Fruit fly (Drosophila melanogaster) whole organism, prepupa: ENCODE results near the gene CG31229.

Experiments
- Blimp-1 ChIP-seq: fragments of 200-800 bp; sonication (Bioruptor generic); optimal IDR thresholded peaks from 3 replicates; lab custom pipeline; 2017; ENCODE audit warnings: missing biosample characterization, missing genetic modification characterization, mild to moderate bottlenecking, moderate library complexity, missing genetic modification reagents
- CG10631 ChIP-seq: fragments of 200-800 bp; sonication (Bioruptor generic); optimal IDR thresholded peaks from 2 replicates; lab custom pipeline; 2016; ENCODE audit warnings: missing biosample characterization, missing genetic modification characterization
- CG11294 ChIP-seq: fragments of 200-800 bp; sonication (Bioruptor generic); IDR thresholded peaks from 2 replicates; pipeline ENCODE4 v1.3.6; 2022; ENCODE audit warnings: missing biosample characterization, missing genetic modification characterization
- CG11762 ChIP-seq: fragments of 200-800 bp; sonication (Bioruptor generic); optimal IDR thresholded peaks from 3 replicates; lab custom pipeline; 2016; ENCODE audit warnings: missing biosample characterization, missing genetic modification characterization; ENCODE audit not compliant: insufficient read depth
- CG11902 ChIP-seq: fragments of 200-800 bp; sonication (Bioruptor generic); optimal IDR thresholded peaks from 3 replicates; lab custom pipeline; 2016; ENCODE audit warnings: missing biosample characterization, missing genetic modification characterization
- CG15336 ChIP-seq: fragments of 200-800 bp; sonication (Bioruptor generic); IDR thresholded peaks from 2 replicates; pipeline ENCODE4 v1.3.6; 2022; ENCODE audit warnings: missing biosample characterization, missing genetic modification characterization
- CG1621 ChIP-seq: fragments of 200-800 bp; sonication (Bioruptor generic); optimal IDR thresholded peaks from 3 replicates; lab custom pipeline; 2018; ENCODE audit warnings: missing biosample characterization, mild to moderate bottlenecking, missing genetic modification characterization
- CG3032 ChIP-seq: fragments of 200-800 bp; optimal IDR thresholded peaks from 2 replicates; lab custom pipeline; 2019; ENCODE audit warnings: missing biosample characterization, mild to moderate bottlenecking, missing genetic modification characterization, moderate library complexity
- CG31627 ChIP-seq: fragments of 200-800 bp; sonication (Bioruptor generic); optimal IDR thresholded peaks from 3 replicates; lab custom pipeline; 2016; ENCODE audit warnings: missing biosample characterization, missing genetic modification characterization
- CG32006 ChIP-seq: fragments of 200-800 bp; sonication (Bioruptor generic); optimal IDR thresholded peaks from 3 replicates; lab custom pipeline; 2017; ENCODE audit warnings: missing biosample characterization, mild to moderate bottlenecking, missing genetic modification characterization
- CG3919 ChIP-seq: fragments of 200-800 bp; sonication (Bioruptor generic); optimal IDR thresholded peaks from 3 replicates; lab custom pipeline; 2016; ENCODE audit warnings: missing biosample characterization, missing genetic modification characterization
- CG4318 ChIP-seq: fragments of 200-800 bp; sonication (Bioruptor generic); optimal IDR thresholded peaks from 3 replicates; lab custom pipeline; 2017; ENCODE audit warnings: missing biosample characterization, mild to moderate bottlenecking, missing genetic modification characterization
- CG6163 ChIP-seq: fragments of 200-800 bp; sonication (Bioruptor generic); IDR thresholded peaks from 3 replicates; pipeline ENCODE4 v1.3.6; 2022; ENCODE audit warnings: missing biosample characterization, missing genetic modification characterization
- CG6276 ChIP-seq: fragments of 200-800 bp; sonication (Bioruptor generic); optimal IDR thresholded peaks from 2 replicates; lab custom pipeline; 2017; ENCODE audit warnings: missing biosample characterization, mild to moderate bottlenecking, missing genetic modification characterization
- CG6808 ChIP-seq: fragments of 200-800 bp; sonication (Bioruptor generic); optimal IDR thresholded peaks from 3 replicates; lab custom pipeline; 2017; ENCODE audit warnings: missing biosample characterization, missing genetic modification characterization, mild to moderate bottlenecking, moderate library complexity, missing genetic modification reagents
- CG6854 ChIP-seq: fragments of 200-800 bp; sonication (Bioruptor generic); optimal IDR thresholded peaks from 2 replicates; lab custom pipeline; 2017; ENCODE audit warnings: missing biosample characterization, mild to moderate bottlenecking, missing genetic modification characterization
- CG7368 ChIP-seq: fragments of 200-800 bp; sonication (Bioruptor generic); optimal IDR thresholded peaks from 3 replicates; lab custom pipeline; 2016; ENCODE audit warnings: missing biosample characterization, missing genetic modification characterization
- CG8319 ChIP-seq: fragments of 200-800 bp; sonication (Bioruptor generic); optimal IDR thresholded peaks from 3 replicates; lab custom pipeline; 2016; ENCODE audit warnings: missing biosample characterization, missing genetic modification characterization
- CG9139 ChIP-seq: fragments of 200-800 bp; sonication (Bioruptor generic); optimal IDR thresholded peaks from 3 replicates; lab custom pipeline; 2017; ENCODE audit warnings: missing biosample characterization, mild to moderate bottlenecking, missing genetic modification characterization
- Eip75B ChIP-seq: fragments of 200-800 bp; sonication (Bioruptor generic); optimal IDR thresholded peaks from 3 replicates; lab custom pipeline; 2016; ENCODE audit warnings: missing biosample characterization, missing genetic modification characterization
- Eip78C ChIP-seq: fragments of 200-800 bp; sonication (Bioruptor generic); peaks from one replicate; lab custom pipeline; 2016; ENCODE audit warnings: missing biosample characterization, missing genetic modification characterization
- Gug ChIP-seq: fragments of 200-800 bp; sonication (Bioruptor generic); IDR thresholded peaks from 2 replicates; pipeline ENCODE4 v1.3.6; 2022; ENCODE audit warnings: missing biosample characterization, missing genetic modification characterization
- Hr38 ChIP-seq: sonication (Bioruptor generic); optimal IDR thresholded peaks from 2 replicates; lab custom pipeline; 2016; ENCODE audit warnings: missing biosample characterization, missing genetic modification characterization
- Hr39 ChIP-seq: fragments of 200-800 bp; sonication (Bioruptor generic); optimal IDR thresholded peaks from 2 replicates; lab custom pipeline; 2016; ENCODE audit warnings: missing biosample characterization, missing genetic modification characterization
- Hr4 ChIP-seq: fragments of 200-800 bp; sonication (Bioruptor generic); optimal IDR thresholded peaks from 3 replicates; lab custom pipeline; 2016; ENCODE audit warnings: missing biosample characterization, missing genetic modification characterization
- Lpt ChIP-seq: fragments of 200-800 bp; sonication (Bioruptor generic); optimal IDR thresholded peaks from 3 replicates; lab custom pipeline; 2016; ENCODE audit warnings: missing biosample characterization, missing genetic modification characterization
- Met ChIP-seq: fragments of 200-800 bp; sonication (Bioruptor generic); optimal IDR thresholded peaks from 3 replicates; lab custom pipeline; 2016; ENCODE audit warnings: missing biosample characterization, missing genetic modification characterization
- Smox ChIP-seq: fragments of 200-800 bp; sonication (Bioruptor generic); optimal IDR thresholded peaks from 3 replicates; lab custom pipeline; 2016; ENCODE audit warnings: missing biosample characterization, missing genetic modification characterization
- Sox14 ChIP-seq: fragments of 200-800 bp; sonication (Bioruptor generic); optimal IDR thresholded peaks from 3 replicates; lab custom pipeline; 2016; ENCODE audit warnings: missing biosample characterization, missing genetic modification characterization
- Sox15 ChIP-seq: fragments of 200-800 bp; sonication (Bioruptor generic); optimal IDR thresholded peaks from 3 replicates; lab custom pipeline; 2016; ENCODE audit warnings: missing biosample characterization, missing genetic modification characterization
- achi ChIP-seq: fragments of 200-800 bp; sonication (Bioruptor generic); optimal IDR thresholded peaks from 3 replicates; lab custom pipeline; 2016; ENCODE audit warnings: missing biosample characterization, missing genetic modification characterization
- acj6 ChIP-seq: fragments of 200-800 bp; sonication (Bioruptor generic); optimal IDR thresholded peaks from 3 replicates; lab custom pipeline; 2016; ENCODE audit warnings: missing biosample characterization, missing genetic modification characterization
- cyc ChIP-seq: fragments of 200-800 bp; sonication (Bioruptor generic); optimal IDR thresholded peaks from 3 replicates; lab custom pipeline; 2016; ENCODE audit warnings: missing biosample characterization, missing genetic modification characterization
- dac ChIP-seq: fragments of 200-800 bp; sonication (Bioruptor generic); optimal IDR thresholded peaks from 2 replicates; lab custom pipeline; 2017; ENCODE audit warnings: missing biosample characterization, mild to moderate bottlenecking, missing genetic modification characterization
- dsx ChIP-seq: fragments of 200-800 bp; optimal IDR thresholded peaks from 3 replicates; lab custom pipeline; 2019; ENCODE audit warnings: missing biosample characterization, mild to moderate bottlenecking, missing genetic modification characterization, moderate library complexity; ENCODE audit not compliant: poor library complexity, severe bottlenecking
- eg ChIP-seq: fragments of 200-800 bp; sonication (Bioruptor generic); IDR thresholded peaks from 3 replicates; pipeline ENCODE4 v1.3.6; 2022; ENCODE audit warnings: missing biosample characterization, missing genetic modification characterization
- fd59A ChIP-seq: fragments of 200-800 bp; sonication (Bioruptor generic); optimal IDR thresholded peaks from 2 replicates; lab custom pipeline; 2017; ENCODE audit warnings: missing biosample characterization, mild to moderate bottlenecking, missing genetic modification characterization, missing genetic modification reagents
- fd85E ChIP-seq: fragments of 200-800 bp; sonication (Bioruptor generic); optimal IDR thresholded peaks from 3 replicates; lab custom pipeline; 2016; ENCODE audit warnings: missing biosample characterization, missing genetic modification characterization
- fkh ChIP-seq: fragments of 200-800 bp; sonication (Bioruptor generic); optimal IDR thresholded peaks from 3 replicates; lab custom pipeline; 2017; ENCODE audit warnings: missing biosample characterization, mild to moderate bottlenecking, missing genetic modification characterization, moderate library complexity
- lz ChIP-seq: fragments of 200-800 bp; sonication (Bioruptor generic); optimal IDR thresholded peaks from 3 replicates; lab custom pipeline; 2016; ENCODE audit warnings: missing biosample characterization, missing genetic modification characterization
- net ChIP-seq: fragments of 200-800 bp; sonication (Bioruptor generic); optimal IDR thresholded peaks from 3 replicates; lab custom pipeline; 2016; ENCODE audit warnings: missing biosample characterization, missing genetic modification characterization
- salr ChIP-seq, 2 experiments: fragments of 200-800 bp; sonication (Bioruptor generic); optimal IDR thresholded peaks; 3 replicates each; lab custom pipeline; 2016 to 2018; ENCODE audit warnings: missing biosample characterization in 2 of 2, missing genetic modification characterization in 2 of 2, mild to moderate bottlenecking in 1 of 2
- spab ChIP-seq: fragments of 200-800 bp; sonication (Bioruptor generic); optimal IDR thresholded peaks from 2 replicates; lab custom pipeline; 2017; ENCODE audit warnings: missing biosample characterization, mild to moderate bottlenecking, missing genetic modification characterization, missing genetic modification reagents
- ss ChIP-seq, 2 experiments: fragments of 200-800 bp; sonication (Bioruptor generic); optimal IDR thresholded peaks; 2 replicates in 1 of 2; 3 replicates in 1 of 2; lab custom pipeline; 2017 to 2018; ENCODE audit warnings: mild to moderate bottlenecking in 2 of 2, missing biosample characterization in 2 of 2, missing genetic modification characterization in 2 of 2, moderate library complexity in 1 of 2
- svp ChIP-seq: fragments of 200-800 bp; sonication (Bioruptor generic); peaks from one replicate; lab custom pipeline; 2016; ENCODE audit warnings: missing biosample characterization, missing genetic modification characterization
- vri ChIP-seq: fragments of 200-800 bp; sonication (Bioruptor generic); optimal IDR thresholded peaks from 3 replicates; lab custom pipeline; 2016; ENCODE audit warnings: missing biosample characterization, mild to moderate bottlenecking, missing genetic modification characterization

CG31229 gene

dm6 chr3R:18624541-18624940, 43.1 kb upstream of the CG31229 start (continued):
- TF ChIP-seq cyc (GFP tag; lab: Kevin White, UChicago) (peak; percentile 1), Hr38 (GFP tag; lab: Kevin White, UChicago) (no peak), CG15336 (GFP tag; lab: Robert Waterston, UW) (peak; percentile 81), CG31627 (no peak), CG3919 (GFP tag; lab: Kevin White, UChicago) (peak; percentile 54), CG11762 (GFP tag; lab: Kevin White, UChicago) (peak; percentile 10), Gug (peak; percentile 39; the same call in 1 of the 2 replicates), fd59A (no peak), Sox15 (GFP tag; lab: Kevin White, UChicago) (no peak), CG11902 (GFP tag; lab: Kevin White, UChicago) (no peak), Blimp-1 (GFP tag; lab: Kevin White, UChicago) (no peak), eg (GFP tag; lab: Robert Waterston, UW) (peak; percentile 74), acj6 (peak; percentile 32), CG4318 (GFP tag; lab: Kevin White, UChicago) (peak; percentile 53), CG9139 (GFP tag; lab: Kevin White, UChicago) (no peak), Lpt (GFP tag; lab: Kevin White, UChicago) (peak; percentile 20), vri (GFP tag; lab: Kevin White, UChicago) (no peak), salr (GFP tag; optimal IDR thresholded peaks at IDR 0.05; lab: Kevin White, UChicago) (peak in 1 of 2 experiments; percentile 48), spab (GFP tag; lab: Kevin White, UChicago) (no peak), Hr39 (no peak), CG3032 (no peak), lz (GFP tag; lab: Kevin White, UChicago) (no peak), CG8319 (GFP tag; lab: Kevin White, UChicago) (no peak), CG6854 (no peak), dsx (no peak), fd85E (GFP tag; lab: Kevin White, UChicago) (no peak), Met (peak; percentile 1)

dm6 chr3R:18628311-18628811, 39.3 kb upstream of the CG31229 start:
- peak; percentile 56 for TF ChIP-seq Eip78C (GFP tag; lab: Kevin White, UChicago)
- no peak for TF ChIP-seq fkh (GFP tag; lab: Kevin White, UChicago)
- TF ChIP-seq fd85E (GFP tag; lab: Kevin White, UChicago) = no peak
- peak; percentile 2 for TF ChIP-seq CG6276
- peak; percentile 10 for TF ChIP-seq CG1621 (tag; lab: Kevin White, UChicago)
- no peak for TF ChIP-seq Gug
- peak; percentile 13 for TF ChIP-seq dsx
- TF ChIP-seq CG11762 (GFP tag; lab: Kevin White, UChicago) = no peak
- TF ChIP-seq Sox14 = no peak
- TF ChIP-seq Eip75B (GFP tag; lab: Kevin White, UChicago) = peak; percentile 4
- no peak for TF ChIP-seq Blimp-1 (GFP tag; lab: Kevin White, UChicago)
- TF ChIP-seq svp = peak; percentile 83
- 0 out of 3 replicates have a peak, but pooled peaks have one; percentile 10 for TF ChIP-seq CG6163
- TF ChIP-seq Smox (GFP tag; lab: Kevin White, UChicago) = no peak
- no peak for TF ChIP-seq CG9139 (GFP tag; lab: Kevin White, UChicago)
- TF ChIP-seq CG31627 = no peak

- TF ChIP-seq lz (GFP tag; lab: Kevin White, UChicago) (no peak), CG7368 (no peak), CG6854 (no peak), achi (GFP tag; lab: Kevin White, UChicago) (no peak), CG1621 (tag; lab: Kevin White, UChicago) (no peak), CG11762 (GFP tag; lab: Kevin White, UChicago) (no peak), CG11902 (GFP tag; lab: Kevin White, UChicago) (no peak), ss (GFP tag; optimal IDR thresholded peaks at IDR 0.05; lab: Kevin White, UChicago) (no peak), CG6808 (GFP tag; lab: Kevin White, UChicago) (no peak), svp (no peak), net (GFP tag; lab: Kevin White, UChicago) (peak; percentile 24), fd59A (no peak), CG3919 (GFP tag; lab: Kevin White, UChicago) (no peak), vri (GFP tag; lab: Kevin White, UChicago) (no peak), dsx (no peak), eg (GFP tag; lab: Robert Waterston, UW) (0 out of 3 replicates have a peak, but pooled peaks have one; percentile 47), CG10631 (GFP tag; lab: Kevin White, UChicago) (no peak), Hr4 (GFP tag; lab: Kevin White, UChicago) (peak; percentile 52), Eip78C (GFP tag; lab: Kevin White, UChicago) (peak; percentile 60), Gug (no peak), CG32006 (GFP tag; lab: Kevin White, UChicago) (peak; percentile 33), dac (GFP tag; lab: Kevin White, UChicago) (no peak), CG6276 (peak; percentile 61), CG11294 (GFP tag; lab: Robert Waterston, UW) (0 out of 2 replicates have a peak, but pooled peaks have one; percentile 23), Blimp-1 (GFP tag; lab: Kevin White, UChicago) (no peak)
Measured at dm6 chr3R:18633099-18633498, 34.6 kb upstream of the CG31229 start.
